Worm (Caenorhabditis elegans) whole organism, L3 larva: ENCODE results near the gene srh-201.

Experiments
- R02D3.7 ChIP-seq: fragments of 150-350 bp; optimal IDR thresholded peaks from 2 replicates; lab custom pipeline; 2014; ENCODE audit warnings: missing biosample characterization, missing genetic modification characterization
- ama-1 ChIP-seq: fragments of 150-350 bp; optimal IDR thresholded peaks from 2 replicates; lab custom pipeline; 2018
- ceh-28 ChIP-seq: fragments of 150-350 bp; optimal IDR thresholded peaks from 2 replicates; lab custom pipeline; 2014; ENCODE audit warnings: missing biosample characterization, missing genetic modification reagents, missing genetic modification characterization
- ceh-9 ChIP-seq: sonication (generic microtip); optimal IDR thresholded peaks from 2 replicates; lab custom pipeline; 2018; ENCODE audit warnings: missing biosample characterization, missing genetic modification characterization
- daf-12 ChIP-seq: fragments of 150-350 bp; optimal IDR thresholded peaks from 2 replicates; lab custom pipeline; 2014; ENCODE audit warnings: missing biosample characterization, missing genetic modification reagents, missing genetic modification characterization
- egl-27 ChIP-seq: sonication (generic microtip); optimal IDR thresholded peaks from 4 replicates; lab custom pipeline; 2017; ENCODE audit warnings: missing biosample characterization, missing genetic modification reagents, missing genetic modification characterization
- elt-2 ChIP-seq: sonication (generic microtip); optimal IDR thresholded peaks from 2 replicates; lab custom pipeline; 2016; ENCODE audit warnings: missing genetic modification reagents, mild to moderate bottlenecking, missing genetic modification characterization, missing compliant biosample characterization
- elt-3 ChIP-seq, 3 experiments: fragments of 150-350 bp in 1 of 3; sonication (generic microtip) in 2 of 3; optimal IDR thresholded peaks; 2 replicates in 2 of 3; 4 replicates in 1 of 3; lab custom pipeline; 2014 to 2017; ENCODE audit warnings: missing biosample characterization in 3 of 3, missing genetic modification characterization in 3 of 3
- eor-1 ChIP-seq, 2 experiments: fragments of 150-350 bp; optimal IDR thresholded peaks; 2 replicates each; lab custom pipeline; 2014 to 2018; ENCODE audit warnings: missing biosample characterization in 2 of 2, missing genetic modification characterization in 2 of 2
- fkh-10 ChIP-seq: sonication (generic microtip); optimal IDR thresholded peaks from 2 replicates; lab custom pipeline; 2017; ENCODE audit warnings: missing biosample characterization, missing genetic modification reagents, missing genetic modification characterization
- jun-1 ChIP-seq: fragments of 150-350 bp; optimal IDR thresholded peaks from 2 replicates; lab custom pipeline; 2014; ENCODE audit warnings: missing biosample characterization, missing genetic modification reagents, missing genetic modification characterization
- lin-15B ChIP-seq: fragments of 150-350 bp; optimal IDR thresholded peaks from 2 replicates; lab custom pipeline; 2014; ENCODE audit warnings: missing biosample characterization, missing genetic modification characterization
- lsy-12 ChIP-seq: sonication (generic microtip); optimal IDR thresholded peaks from 2 replicates; lab custom pipeline; 2016; ENCODE audit warnings: mild to moderate bottlenecking, missing genetic modification characterization, missing compliant biosample characterization
- mdl-1 ChIP-seq: fragments of 150-350 bp; optimal IDR thresholded peaks from 2 replicates; lab custom pipeline; 2014; ENCODE audit warnings: missing biosample characterization, missing genetic modification characterization
- nhr-11 ChIP-seq: fragments of 150-350 bp; optimal IDR thresholded peaks from 2 replicates; lab custom pipeline; 2014; ENCODE audit warnings: missing biosample characterization, missing genetic modification characterization
- nhr-23 ChIP-seq: fragments of 150-350 bp; optimal IDR thresholded peaks from 2 replicates; lab custom pipeline; 2014; ENCODE audit warnings: missing biosample characterization, missing genetic modification reagents, missing genetic modification characterization
- nhr-25 ChIP-seq: sonication (generic microtip); optimal IDR thresholded peaks from 2 replicates; lab custom pipeline; 2017; ENCODE audit warnings: missing biosample characterization, missing genetic modification characterization
- nhr-28 ChIP-seq: fragments of 150-350 bp; optimal IDR thresholded peaks from 2 replicates; lab custom pipeline; 2014; ENCODE audit warnings: missing biosample characterization, missing genetic modification characterization
- nhr-43 ChIP-seq: sonication (generic microtip); optimal IDR thresholded peaks from 2 replicates; lab custom pipeline; 2016; ENCODE audit warnings: mild to moderate bottlenecking, missing genetic modification characterization, missing compliant biosample characterization; ENCODE audit not compliant: poor library complexity, severe bottlenecking
- nhr-67 ChIP-seq: fragments of 150-350 bp; optimal IDR thresholded peaks from 2 replicates; lab custom pipeline; 2014; ENCODE audit warnings: missing biosample characterization, missing genetic modification characterization
- nhr-76 ChIP-seq: fragments of 150-350 bp; sonication (generic microtip); optimal IDR thresholded peaks from 5 replicates; lab custom pipeline; 2014; ENCODE audit warnings: missing biosample characterization, missing genetic modification characterization
- pha-4 ChIP-seq: fragments of 150-350 bp; optimal IDR thresholded peaks from 2 replicates; lab custom pipeline; 2014; ENCODE audit warnings: missing biosample characterization, missing genetic modification reagents, missing genetic modification characterization
- pqm-1 ChIP-seq: fragments of 150-350 bp; optimal IDR thresholded peaks from 2 replicates; lab custom pipeline; 2017; ENCODE audit warnings: missing biosample characterization, missing genetic modification characterization, inconsistent platforms
- sea-2 ChIP-seq: fragments of 150-350 bp; sonication (generic microtip); optimal IDR thresholded peaks from 4 replicates; lab custom pipeline; 2014; ENCODE audit warnings: missing biosample characterization, missing genetic modification reagents, missing genetic modification characterization
- skn-1 ChIP-seq: fragments of 150-350 bp; optimal IDR thresholded peaks from 2 replicates; lab custom pipeline; 2014; ENCODE audit warnings: missing biosample characterization, missing genetic modification characterization
- snpc-4 ChIP-seq: fragments of 150-350 bp; optimal IDR thresholded peaks from 2 replicates; lab custom pipeline; 2014; ENCODE audit warnings: missing biosample characterization, missing genetic modification characterization
- unc-39 ChIP-seq: sonication (generic microtip); optimal IDR thresholded peaks from 4 replicates; lab custom pipeline; 2017; ENCODE audit warnings: missing biosample characterization, missing genetic modification characterization
- zag-1 ChIP-seq: fragments of 150-350 bp; optimal IDR thresholded peaks from 2 replicates; lab custom pipeline; 2014; ENCODE audit warnings: missing biosample characterization, missing genetic modification characterization
- ztf-4 ChIP-seq: fragments of 150-350 bp; optimal IDR thresholded peaks from 2 replicates; lab custom pipeline; 2014; ENCODE audit warnings: missing biosample characterization, missing genetic modification characterization

Gene srh-201

DNA sequence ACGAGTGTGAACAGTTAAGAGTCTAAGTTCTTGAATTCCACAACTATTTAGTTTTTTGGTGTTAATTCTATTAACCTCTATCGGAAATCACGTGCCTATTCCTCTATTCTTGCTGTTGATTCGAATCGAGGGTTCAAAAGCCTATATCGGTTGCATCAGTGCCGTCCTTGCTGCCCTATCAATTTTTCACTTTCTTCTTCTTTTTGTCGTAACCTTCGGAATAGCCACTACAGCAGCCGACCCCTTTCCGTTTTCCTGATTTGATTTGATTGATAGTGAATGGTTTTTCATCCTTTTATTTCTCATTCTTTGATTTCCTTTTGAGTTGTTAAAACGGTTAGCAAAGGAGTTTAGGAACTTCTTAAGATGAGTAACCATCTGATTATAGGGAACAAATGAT, 19.4 kb downstream of the srh-201 start:
- no peak for TF ChIP-seq lsy-12 (tag; lab: Kevin White, UChicago)
- TF ChIP-seq unc-39 (tag; lab: Kevin White, UChicago) = no peak
- no peak for TF ChIP-seq egl-27
- peak in 2 of 3 experiments; percentile 21 to 33 for TF ChIP-seq elt-3 (tag; optimal IDR thresholded peaks at IDR 0.05; lab: Kevin White, UChicago)
- no peak for TF ChIP-seq nhr-28 (tag; lab: Kevin White, UChicago)
- no peak for TF ChIP-seq ama-1 (lab: Kevin White, UChicago)
- TF ChIP-seq nhr-76 (tag; lab: Kevin White, UChicago) = no peak
- TF ChIP-seq elt-2 (tag; lab: Kevin White, UChicago) = no peak
- TF ChIP-seq nhr-43 = peak; percentile 68
- peak; percentile 16 for TF ChIP-seq nhr-25 (tag; lab: Kevin White, UChicago)
- no peak for TF ChIP-seq zag-1 (tag; lab: Kevin White, UChicago)
- TF ChIP-seq mdl-1 (tag; lab: Kevin White, UChicago) = no peak
- peak; percentile 52 for TF ChIP-seq nhr-23 (tag; lab: Kevin White, UChicago)
- no peak for TF ChIP-seq ceh-9
- TF ChIP-seq jun-1 (tag; lab: Kevin White, UChicago) = no peak
- no peak for TF ChIP-seq eor-1 (tag; optimal IDR thresholded peaks at IDR 0.05; lab: Kevin White, UChicago)
- no peak for TF ChIP-seq R02D3.7 (tag; lab: Kevin White, UChicago)
- TF ChIP-seq lin-15B (tag; lab: Kevin White, UChicago) = no peak
- TF ChIP-seq skn-1 = no peak
- no peak for TF ChIP-seq ceh-28 (tag; lab: Kevin White, UChicago)
- TF ChIP-seq ztf-4 (tag; lab: Kevin White, UChicago) = no peak
- no peak for TF ChIP-seq pqm-1 (tag; lab: Kevin White, UChicago)
- TF ChIP-seq pha-4 (tag; lab: Kevin White, UChicago) = no peak
- TF ChIP-seq fkh-10 (GFP tag; lab: Kevin White, UChicago) = no peak
- no peak for TF ChIP-seq sea-2 (GFP tag; lab: Kevin White, UChicago)
- TF ChIP-seq nhr-67 (tag; lab: Kevin White, UChicago) = no peak
- TF ChIP-seq, all 47 proteins: peak for 4

DNA sequence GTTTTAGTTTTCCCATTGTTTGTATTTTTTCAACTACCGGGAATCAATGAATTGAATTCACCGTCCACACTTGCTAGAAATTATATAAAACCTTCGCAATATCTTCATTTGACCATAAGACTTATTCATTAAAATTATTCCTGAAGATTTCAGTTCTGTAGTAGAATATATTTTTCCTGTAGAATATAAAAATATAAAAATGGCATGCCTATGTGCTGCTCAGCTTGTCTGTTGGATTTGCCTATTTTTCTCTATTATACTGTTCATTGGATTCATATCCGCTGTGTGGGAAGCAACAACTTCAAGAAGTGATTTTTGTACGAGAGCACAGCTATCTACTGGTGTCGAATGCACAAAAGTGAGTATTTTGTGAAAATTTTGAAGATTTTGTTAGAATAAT, 22.0 kb downstream of the srh-201 start, which contains the start of gene F59E11.6:
F59E11.6 (plus strand) TSS at position 111 of the 400 bp plus-strand sequence.
- TF ChIP-seq sea-2 (GFP tag; lab: Kevin White, UChicago) = no peak

DNA sequence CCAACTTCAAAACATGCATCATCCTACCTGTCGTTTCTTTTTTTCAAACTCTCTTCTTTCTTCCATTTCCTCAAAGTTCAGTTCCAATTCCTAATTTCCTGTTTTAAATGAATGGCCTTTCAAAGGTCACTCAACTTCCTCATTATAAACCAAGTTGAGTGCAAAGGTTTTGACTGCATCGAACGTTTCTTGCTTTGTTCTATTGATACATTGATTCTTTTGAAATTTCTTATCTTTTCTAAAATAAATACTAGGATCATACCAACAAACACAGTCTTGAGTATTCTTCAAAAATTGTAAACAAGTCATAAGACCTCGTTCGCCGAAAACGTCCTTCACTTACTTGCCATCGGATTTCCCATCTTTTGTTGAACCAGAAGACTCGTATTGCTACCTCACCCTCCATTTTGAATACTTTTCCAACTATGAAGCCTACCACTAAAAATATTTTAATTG, 23.4 kb downstream of the srh-201 start, which contains the start of gene F59E11.7:
F59E11.7 (plus strand) TSS at position 51 of the 456 bp plus-strand sequence.
- TF ChIP-seq daf-12 = no peak
- peak; percentile 40 for TF ChIP-seq nhr-25 (tag; lab: Kevin White, UChicago)
- TF ChIP-seq nhr-76 (tag; lab: Kevin White, UChicago) = no peak

DNA sequence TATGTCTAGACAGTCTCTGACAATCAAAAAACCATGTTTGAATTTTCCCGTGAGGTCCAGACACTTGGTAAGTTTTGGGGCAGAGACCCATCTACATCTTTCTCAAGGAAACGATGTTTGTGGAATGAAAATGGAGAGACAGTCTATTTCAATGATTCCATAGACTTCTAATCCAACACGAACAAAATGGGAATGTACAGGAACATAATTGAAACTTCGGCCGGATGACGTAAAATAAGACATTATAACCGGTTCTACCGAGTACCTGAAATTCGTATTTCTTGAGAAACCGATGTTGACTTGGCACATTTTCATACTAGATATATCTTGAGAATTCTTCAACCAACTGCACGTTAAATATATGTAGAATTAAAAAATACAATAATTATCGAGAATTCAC, 25.6 kb downstream of the srh-201 start, which contains the start of gene str-87:
str-87 (minus strand) TSS at position 101 of the 400 bp plus-strand sequence.
- TF ChIP-seq lin-15B (tag; lab: Kevin White, UChicago) = no peak
- TF ChIP-seq snpc-4 = no peak
- TF ChIP-seq nhr-67 (tag; lab: Kevin White, UChicago) = no peak
- TF ChIP-seq pqm-1 (tag; lab: Kevin White, UChicago) = no peak
- no peak for TF ChIP-seq ama-1 (lab: Kevin White, UChicago)
- no peak for TF ChIP-seq ceh-9
- no peak for TF ChIP-seq jun-1 (tag; lab: Kevin White, UChicago)
- no peak for TF ChIP-seq eor-1 (tag; optimal IDR thresholded peaks at IDR 0.05; lab: Kevin White, UChicago)

DNA sequence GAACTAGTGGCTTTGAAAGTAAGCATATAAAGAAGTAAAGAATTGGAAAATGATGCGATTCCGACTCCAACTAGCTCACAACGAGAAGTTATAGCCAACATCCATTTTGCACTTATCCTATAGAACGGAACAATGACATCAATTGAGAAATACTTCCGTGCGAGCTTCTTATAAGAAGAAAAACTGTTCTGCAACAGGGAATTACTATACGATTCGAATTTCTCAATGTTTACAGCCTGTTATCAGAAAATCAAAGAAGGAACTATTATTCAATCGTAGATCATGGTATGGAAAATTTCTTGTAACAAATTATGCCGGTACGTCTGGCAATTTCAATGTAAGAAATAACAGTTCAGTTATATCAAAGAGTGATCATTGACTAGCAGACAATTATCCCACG, 27.9 kb downstream of the srh-201 start, which contains the start of gene str-85:
str-85 (minus strand) TSS at position 101 of the 400 bp plus-strand sequence.
- TF ChIP-seq nhr-23 (tag; lab: Kevin White, UChicago) (no peak), ceh-9 (no peak), unc-39 (tag; lab: Kevin White, UChicago) (no peak), nhr-25 (tag; lab: Kevin White, UChicago) (no peak), fkh-10 (GFP tag; lab: Kevin White, UChicago) (no peak)

DNA sequence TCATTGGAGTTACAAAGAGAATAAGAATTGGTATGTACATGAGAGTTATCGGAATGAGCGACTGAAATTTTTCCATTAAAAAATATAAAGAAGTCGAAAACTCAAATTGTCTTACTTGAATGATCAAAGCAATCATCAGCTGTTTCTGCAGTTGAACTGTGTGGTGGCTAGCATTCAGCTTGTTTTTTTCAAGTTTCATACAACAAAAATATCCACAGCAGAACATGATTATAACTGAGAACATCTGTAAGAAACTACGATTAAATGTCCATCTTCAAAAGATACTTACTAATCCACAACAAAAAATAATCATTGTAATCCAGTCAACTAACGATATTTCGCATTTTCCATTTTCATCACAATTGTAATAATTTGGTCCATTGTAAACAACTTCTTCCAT, 28.9 kb downstream of the srh-201 start:
- no peak for TF ChIP-seq eor-1 (tag; optimal IDR thresholded peaks at IDR 0.05; lab: Kevin White, UChicago)
- no peak for TF ChIP-seq lin-15B (tag; lab: Kevin White, UChicago)
- TF ChIP-seq fkh-10 (GFP tag; lab: Kevin White, UChicago) = no peak
- no peak for TF ChIP-seq snpc-4
- no peak for TF ChIP-seq zag-1 (tag; lab: Kevin White, UChicago)
- TF ChIP-seq jun-1 (tag; lab: Kevin White, UChicago) = no peak
- TF ChIP-seq nhr-11 (tag; lab: Kevin White, UChicago) = no peak
